Worm (Caenorhabditis elegans): Measurements from ENCODE around the gene ifb-1.

The ifb-1 gene

ce11 chrII:5792490-5792889 is 27.1 kb downstream of the ifb-1 start, which contains the start of gene K05F1.14:
TSS of gene K05F1.14 (minus strand) at chrII:5792590.
- TF ChIP-seq sma-3 (GFP tag; optimal IDR thresholded peaks at IDR 0.05) = no peak
- no peak for TF ChIP-seq C34F6.9 (tag; optimal IDR thresholded peaks at IDR 0.05)
- TF ChIP-seq snpc-4 (tag; optimal IDR thresholded peaks at IDR 0.05) = no peak
- no peak for TF ChIP-seq aly-2 (tag; optimal IDR thresholded peaks at IDR 0.05)
- no peak for TF ChIP-seq lin-13 (GFP tag; optimal IDR thresholded peaks at IDR 0.05)
- no peak for TF ChIP-seq sem-4 (tag; optimal IDR thresholded peaks at IDR 0.05)
- no peak for TF ChIP-seq nhr-77 (tag; optimal IDR thresholded peaks at IDR 0.05)
- no peak for TF ChIP-seq lsy-2 (tag; optimal IDR thresholded peaks at IDR 0.05)
- no peak for TF ChIP-seq unc-39 (tag; optimal IDR thresholded peaks at IDR 0.05)
- TF ChIP-seq nhr-25 (tag; optimal IDR thresholded peaks at IDR 0.05) = no peak
- no peak for TF ChIP-seq blmp-1 (tag; optimal IDR thresholded peaks at IDR 0.05; ENCODE audit: insufficient read depth)
- no peak for TF ChIP-seq elt-1 (tag; optimal IDR thresholded peaks at IDR 0.05)
- TF ChIP-seq F13H6.1 (tag; optimal IDR thresholded peaks at IDR 0.05) = no peak
- no peak for TF ChIP-seq ama-1 (optimal IDR thresholded peaks at IDR 0.05)
- TF ChIP-seq nhr-12 (tag; optimal IDR thresholded peaks at IDR 0.05) = no peak
- TF ChIP-seq mbf-1 (tag; optimal IDR thresholded peaks at IDR 0.05) = no peak
- TF ChIP-seq nhr-23 (tag; optimal IDR thresholded peaks at IDR 0.05) = no peak
- TF ChIP-seq sma-9 (GFP tag; optimal IDR thresholded peaks at IDR 0.05) = no peak
- TF ChIP-seq sma-9 (tag; optimal IDR thresholded peaks at IDR 0.05) = no peak

- TF ChIP-seq ztf-4 (tag; optimal IDR thresholded peaks at IDR 0.05) (no peak), F13H6.1 (tag; optimal IDR thresholded peaks at IDR 0.05) (no peak), nhr-6 (tag; optimal IDR thresholded peaks at IDR 0.05) (no peak), ceh-16 (tag; optimal IDR thresholded peaks at IDR 0.05) (no peak), ztf-1 (GFP tag; conservative IDR thresholded peaks at IDR 0.05) (no peak), nhr-25 (tag; optimal IDR thresholded peaks at IDR 0.05) (no peak), sma-3 (GFP tag; optimal IDR thresholded peaks at IDR 0.05) (no peak), ZK546.5 (tag; optimal IDR thresholded peaks at IDR 0.05) (no peak), peb-1 (tag; optimal IDR thresholded peaks at IDR 0.05) (no peak), lin-39 (tag; optimal IDR thresholded peaks at IDR 0.05) (no peak), mbf-1 (tag; optimal IDR thresholded peaks at IDR 0.05) (no peak), dmd-4 (tag; optimal IDR thresholded peaks at IDR 0.05) (no peak), lin-13 (GFP tag; optimal IDR thresholded peaks at IDR 0.05) (no peak), C34F6.9 (tag; optimal IDR thresholded peaks at IDR 0.05) (no peak)
Observed at ce11 chrII:5794195-5794594, 28.8 kb downstream of the ifb-1 start, which contains the start of gene acdh-8. TSS of gene acdh-8 (plus strand) at chrII:5794495.

DNA sequence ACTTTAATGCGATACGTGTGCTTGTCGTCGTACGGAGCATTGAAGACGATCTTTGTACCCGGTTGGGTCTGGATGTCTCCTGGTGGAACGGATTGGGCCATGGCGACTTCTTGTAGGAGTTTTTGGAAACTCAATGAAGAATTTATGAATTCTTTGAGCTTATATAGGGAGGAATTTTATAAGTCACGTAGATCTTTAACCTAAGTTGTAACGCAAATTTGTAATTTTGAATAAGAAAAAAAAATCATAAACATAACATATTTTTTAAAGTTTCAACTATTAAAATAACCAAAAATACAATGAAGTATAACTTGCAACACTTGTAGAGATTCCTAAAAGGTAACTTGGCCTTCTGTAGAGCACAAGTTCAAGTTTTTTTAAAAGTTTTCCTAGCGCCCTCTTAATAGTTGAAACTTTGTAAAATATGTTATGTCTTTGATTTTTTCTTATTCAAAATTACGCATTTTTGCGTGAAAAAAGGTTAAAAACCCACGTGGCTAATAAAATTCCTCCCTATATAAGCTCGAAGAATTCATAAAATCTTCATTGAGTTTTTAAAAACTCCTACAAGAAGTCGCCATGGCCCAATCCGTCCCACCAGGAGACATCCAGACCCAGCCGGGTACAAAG is 32.0 kb downstream of the ifb-1 start, which contains the start of the genes msp-63 and msp-142:
msp-63 (minus strand) TSS at position 101 of the 630 bp plus-strand sequence.
msp-142 (plus strand) TSS at position 580 of the 630 bp plus-strand sequence.
- no peak for TF ChIP-seq unc-62 (GFP tag; optimal IDR thresholded peaks at IDR 0.05)
- no peak for TF ChIP-seq nhr-6 (tag; optimal IDR thresholded peaks at IDR 0.05)
- no peak for TF ChIP-seq peb-1 (tag; optimal IDR thresholded peaks at IDR 0.05)
- no peak for TF ChIP-seq lin-13 (GFP tag; optimal IDR thresholded peaks at IDR 0.05)
- TF ChIP-seq ZK546.5 (tag; optimal IDR thresholded peaks at IDR 0.05) = no peak
- no peak for TF ChIP-seq nhr-25 (tag; optimal IDR thresholded peaks at IDR 0.05)
- TF ChIP-seq sma-9 (GFP tag; optimal IDR thresholded peaks at IDR 0.05) = no peak
- no peak for TF ChIP-seq sma-9 (tag; optimal IDR thresholded peaks at IDR 0.05)
- no peak for TF ChIP-seq aly-2 (tag; optimal IDR thresholded peaks at IDR 0.05)
- TF ChIP-seq R02D3.7 (tag; optimal IDR thresholded peaks at IDR 0.05) = no peak
- no peak for TF ChIP-seq mab-5 (tag; optimal IDR thresholded peaks at IDR 0.05)
- no peak for TF ChIP-seq nhr-129 (tag; optimal IDR thresholded peaks at IDR 0.05)
- no peak for TF ChIP-seq nhr-23 (tag; optimal IDR thresholded peaks at IDR 0.05)
- no peak for TF ChIP-seq nhr-77 (tag; optimal IDR thresholded peaks at IDR 0.05)
- TF ChIP-seq zag-1 (tag; optimal IDR thresholded peaks at IDR 0.05) = no peak
- TF ChIP-seq snpc-4 (tag; optimal IDR thresholded peaks at IDR 0.05) = no peak

DNA sequence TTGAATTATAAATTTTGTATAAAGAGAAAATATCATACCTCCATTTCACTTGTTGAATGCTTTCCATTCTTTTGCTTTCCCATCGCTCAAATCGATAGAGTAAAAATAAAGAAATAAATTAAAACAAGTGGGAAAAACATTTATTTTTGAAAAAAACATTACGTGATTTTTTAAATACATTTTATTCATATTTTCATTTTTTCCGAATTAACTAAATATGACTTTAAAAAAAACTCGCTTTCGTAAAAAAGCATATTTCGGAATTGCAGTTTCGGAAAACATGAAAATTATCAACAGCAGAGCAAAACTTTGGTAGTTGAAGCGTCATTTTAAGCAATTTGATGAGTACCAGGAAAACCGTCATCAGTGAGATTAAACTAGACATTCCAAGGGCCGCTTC is 34.1 kb downstream of the ifb-1 start, which contains the start of gene K05F1.8:
K05F1.8 (minus strand) TSS at position 101 of the 400 bp plus-strand sequence.
- TF ChIP-seq ztf-1 (GFP tag; conservative IDR thresholded peaks at IDR 0.05) = no peak
- TF ChIP-seq nhr-11 (tag; optimal IDR thresholded peaks at IDR 0.05) = no peak
- no peak for TF ChIP-seq lsy-2 (tag; optimal IDR thresholded peaks at IDR 0.05)
- no peak for TF ChIP-seq dmd-4 (tag; optimal IDR thresholded peaks at IDR 0.05)
- TF ChIP-seq mab-5 (tag; optimal IDR thresholded peaks at IDR 0.05) = no peak

ce11 chrII:5801075-5801474 is 35.7 kb downstream of the ifb-1 start, which contains the start of the genes K05F1.9 and K05F1.1:
TSS of gene K05F1.9 (minus strand) at chrII:5801175.
TSS of gene K05F1.1 (plus strand) at chrII:5801382.
- no peak for TF ChIP-seq nhr-25 (tag; optimal IDR thresholded peaks at IDR 0.05)
- no peak for TF ChIP-seq elt-3 (tag; optimal IDR thresholded peaks at IDR 0.05)
- TF ChIP-seq peb-1 (tag; optimal IDR thresholded peaks at IDR 0.05) = no peak
- no peak for TF ChIP-seq nhr-23 (tag; optimal IDR thresholded peaks at IDR 0.05)
- no peak for TF ChIP-seq unc-62 (GFP tag; optimal IDR thresholded peaks at IDR 0.05)
- no peak for TF ChIP-seq sem-4 (tag; optimal IDR thresholded peaks at IDR 0.05)
- TF ChIP-seq mab-5 (tag; optimal IDR thresholded peaks at IDR 0.05) = no peak
- no peak for TF ChIP-seq ztf-4 (tag; optimal IDR thresholded peaks at IDR 0.05)

All from whole organism, L2 larva.